Fruit fly (Drosophila melanogaster): ENCODE data around the gene nau.

- TF ChIP-seq Hr39 (GFP tag; optimal IDR thresholded peaks at IDR 0.05) (no peak), pdm3 (GFP tag; optimal IDR thresholded peaks at IDR 0.05) (no peak), CG11294 (GFP tag; IDR thresholded peaks at IDR 0.05) (no peak)
Measured at dm6 chr3R:23730472-23730801, 12.3 kb upstream of the nau start.
